Fruit fly (Drosophila melanogaster) whole organism, embryonic: ENCODE measurements around the gene numb.

Experiments used
- Bteb2 ChIP-seq: fragments of 200-800 bp; sonication (Bioruptor generic); optimal IDR thresholded peaks from 2 replicates; lab custom pipeline; 2016; ENCODE audit warnings: missing biosample characterization, missing genetic modification characterization
- CG10366 ChIP-seq: fragments of 200-800 bp; sonication (Bioruptor generic); IDR thresholded peaks from 2 replicates; pipeline ENCODE4 v1.3.6; 2022; ENCODE audit warnings: missing biosample characterization, missing genetic modification characterization
- CG10543 ChIP-seq: fragments of 200-800 bp; sonication (Bioruptor generic); optimal IDR thresholded peaks from 3 replicates; lab custom pipeline; 2017; ENCODE audit warnings: missing biosample characterization, mild to moderate bottlenecking, missing genetic modification characterization, moderate library complexity
- CG11085 ChIP-seq: fragments of 200-800 bp; sonication (Bioruptor generic); IDR thresholded peaks from 2 replicates; pipeline ENCODE4 v1.3.6; 2022; ENCODE audit warnings: missing biosample characterization, missing genetic modification characterization
- CG13287 ChIP-seq: fragments of 200-800 bp; sonication (Bioruptor generic); IDR thresholded peaks from 2 replicates; pipeline ENCODE4 v1.3.6; 2022; ENCODE audit warnings: missing biosample characterization, missing genetic modification characterization; ENCODE audit not compliant: partially characterized antibody
- CG13624 ChIP-seq: fragments of 200-800 bp; sonication (Bioruptor generic); optimal IDR thresholded peaks from 2 replicates; lab custom pipeline; 2016; ENCODE audit warnings: missing biosample characterization, missing genetic modification characterization
- CG14710 ChIP-seq: fragments of 200-800 bp; sonication (Bioruptor generic); optimal IDR thresholded peaks from 3 replicates; lab custom pipeline; 2019; ENCODE audit warnings: missing biosample characterization, mild to moderate bottlenecking, missing genetic modification characterization, moderate library complexity
- CG15011 ChIP-seq: fragments of 200-800 bp; sonication (Bioruptor generic); optimal IDR thresholded peaks from 3 replicates; lab custom pipeline; 2018; ENCODE audit warnings: missing biosample characterization, mild to moderate bottlenecking, missing genetic modification characterization
- CG15601 ChIP-seq: fragments of 200-800 bp; sonication (Bioruptor generic); optimal IDR thresholded peaks from 3 replicates; lab custom pipeline; 2019; ENCODE audit warnings: missing biosample characterization, mild to moderate bottlenecking, missing genetic modification characterization, moderate library complexity
- CG15696 ChIP-seq: fragments of 200-800 bp; sonication (Bioruptor generic); optimal IDR thresholded peaks from 2 replicates; lab custom pipeline; 2019; ENCODE audit warnings: missing biosample characterization, mild to moderate bottlenecking, missing genetic modification characterization, moderate library complexity
- CG17328 ChIP-seq: fragments of 200-800 bp; sonication (Bioruptor generic); IDR thresholded peaks from 2 replicates; pipeline ENCODE4 v1.3.6; 2022; ENCODE audit warnings: missing biosample characterization, missing genetic modification characterization
- CG18011 ChIP-seq: fragments of 200-800 bp; sonication (Bioruptor generic); optimal IDR thresholded peaks from 2 replicates; lab custom pipeline; 2017; ENCODE audit warnings: missing biosample characterization, missing genetic modification characterization, mild to moderate bottlenecking, moderate library complexity, missing genotype
- CG2116 ChIP-seq: fragments of 200-800 bp; sonication (Bioruptor generic); optimal IDR thresholded peaks from 3 replicates; lab custom pipeline; 2018; ENCODE audit warnings: missing biosample characterization, mild to moderate bottlenecking, missing genetic modification characterization
- CG2678 ChIP-seq: fragments of 200-800 bp; sonication (Bioruptor generic); optimal IDR thresholded peaks from 3 replicates; lab custom pipeline; 2019; ENCODE audit warnings: missing biosample characterization, mild to moderate bottlenecking, missing genetic modification characterization, moderate library complexity
- CG31441 ChIP-seq: fragments of 200-800 bp; sonication (Bioruptor generic); IDR thresholded peaks from 2 replicates; pipeline ENCODE4 v1.3.6; 2022; ENCODE audit warnings: missing biosample characterization, missing genetic modification characterization
- CG32772 ChIP-seq: fragments of 200-800 bp; sonication (Bioruptor generic); IDR thresholded peaks from 2 replicates; pipeline ENCODE4 v1.3.6; 2022; ENCODE audit warnings: missing biosample characterization, missing genetic modification characterization
- CG34224 ChIP-seq: fragments of 200-800 bp; sonication (Bioruptor generic); IDR thresholded peaks from 3 replicates; pipeline ENCODE4 v1.3.6; 2022; ENCODE audit warnings: missing biosample characterization, missing genetic modification characterization; ENCODE audit not compliant: partially characterized antibody
- CG42726 ChIP-seq: fragments of 200-800 bp; sonication (Bioruptor generic); IDR thresholded peaks from 2 replicates; pipeline ENCODE4 v1.3.6; 2022; ENCODE audit warnings: missing biosample characterization, missing genetic modification characterization; ENCODE audit not compliant: partially characterized antibody
- CG4707 ChIP-seq: fragments of 200-800 bp; sonication (Bioruptor generic); optimal IDR thresholded peaks from 2 replicates; lab custom pipeline; 2018; ENCODE audit warnings: missing biosample characterization, mild to moderate bottlenecking, missing genetic modification characterization, moderate library complexity
- CG5245 ChIP-seq: fragments of 200-800 bp; sonication (Bioruptor generic); optimal IDR thresholded peaks from 3 replicates; lab custom pipeline; 2016; ENCODE audit warnings: missing biosample characterization, missing genetic modification characterization
- CG6272 ChIP-seq: fragments of 200-800 bp; sonication (Bioruptor generic); IDR thresholded peaks from 2 replicates; pipeline ENCODE4 v1.3.6; 2022; ENCODE audit warnings: missing biosample characterization, missing genetic modification characterization
- CG6689 ChIP-seq: fragments of 200-800 bp; sonication (Bioruptor generic); IDR thresholded peaks from 2 replicates; pipeline ENCODE4 v1.3.6; 2022; ENCODE audit warnings: missing biosample characterization, missing genetic modification characterization
- CG6791 ChIP-seq: fragments of 200-800 bp; sonication (Bioruptor generic); IDR thresholded peaks from 3 replicates; pipeline ENCODE4 v1.3.6; 2022; ENCODE audit warnings: missing biosample characterization, missing genetic modification characterization; ENCODE audit not compliant: partially characterized antibody
- CG6854 ChIP-seq: fragments of 200-800 bp; sonication (Bioruptor generic); optimal IDR thresholded peaks from 3 replicates; lab custom pipeline; 2017; ENCODE audit warnings: missing biosample characterization, mild to moderate bottlenecking, missing genetic modification characterization
- Dref ChIP-seq: fragments of 200-800 bp; sonication (Bioruptor generic); IDR thresholded peaks from 2 replicates; pipeline ENCODE4 v1.3.6; 2022; ENCODE audit warnings: missing biosample characterization, missing genetic modification characterization
- Gsc ChIP-seq: fragments of 200-800 bp; sonication (Bioruptor generic); IDR thresholded peaks from 2 replicates; pipeline ENCODE4 v1.3.6; 2022; ENCODE audit warnings: missing biosample characterization, missing genetic modification characterization
- Jarid2 ChIP-seq: fragments of 200-800 bp; sonication (Bioruptor generic); optimal IDR thresholded peaks from 3 replicates; lab custom pipeline; 2017; ENCODE audit warnings: mild to moderate bottlenecking, missing biosample characterization, missing genetic modification reagents, missing genetic modification characterization
- MTF-1 ChIP-seq: fragments of 200-800 bp; sonication (Bioruptor generic); optimal IDR thresholded peaks from 2 replicates; lab custom pipeline; 2018; ENCODE audit warnings: missing biosample characterization, mild to moderate bottlenecking, missing genetic modification characterization, borderline replicate concordance
- Mrtf ChIP-seq: fragments of 200-800 bp; sonication (Bioruptor generic); IDR thresholded peaks from 3 replicates; pipeline ENCODE4 v1.3.6; 2022; ENCODE audit warnings: missing biosample characterization, missing genetic modification characterization
- NC2β ChIP-seq: fragments of 200-800 bp; sonication (Bioruptor generic); optimal IDR thresholded peaks from 2 replicates; lab custom pipeline; 2016; ENCODE audit warnings: missing biosample characterization, missing genetic modification characterization
- Side ChIP-seq: fragments of 200-800 bp; sonication (Bioruptor generic); optimal IDR thresholded peaks from 2 replicates; lab custom pipeline; 2016; ENCODE audit warnings: missing biosample characterization, missing genetic modification characterization
- Vsx1 ChIP-seq: fragments of 200-800 bp; sonication (Bioruptor generic); optimal IDR thresholded peaks from 2 replicates; lab custom pipeline; 2017; ENCODE audit warnings: missing biosample characterization, mild to moderate bottlenecking, missing genetic modification characterization, missing genetic modification reagents
- ash1 ChIP-seq: fragments of 200-800 bp; sonication (Bioruptor generic); optimal IDR thresholded peaks from 2 replicates; lab custom pipeline; 2018; ENCODE audit warnings: missing biosample characterization, mild to moderate bottlenecking, missing genetic modification characterization
- bab2 ChIP-seq: fragments of 200-800 bp; sonication (Bioruptor generic); optimal IDR thresholded peaks from 2 replicates; lab custom pipeline; 2016; ENCODE audit warnings: missing biosample characterization, missing genetic modification characterization
- danr ChIP-seq: fragments of 200-800 bp; sonication (Bioruptor generic); IDR thresholded peaks from 2 replicates; pipeline ENCODE4 v1.3.6; 2022; ENCODE audit warnings: missing biosample characterization, missing genetic modification characterization
- disco-r ChIP-seq: fragments of 200-800 bp; sonication (Bioruptor generic); optimal IDR thresholded peaks from 2 replicates; lab custom pipeline; 2016; ENCODE audit warnings: missing biosample characterization, missing genetic modification characterization
- dm ChIP-seq: fragments of 200-800 bp; sonication (Bioruptor generic); optimal IDR thresholded peaks from 3 replicates; lab custom pipeline; 2016; ENCODE audit warnings: missing biosample characterization, missing genetic modification characterization
- eve ChIP-seq, 2 experiments: fragments of >200 bp; optimal IDR thresholded peaks; 2 replicates each; lab custom pipeline; 2017; ENCODE audit warnings: missing biosample characterization in 2 of 2, missing genetic modification characterization in 2 of 2
- eyg ChIP-seq: fragments of 200-800 bp; sonication (Bioruptor generic); optimal IDR thresholded peaks from 3 replicates; lab custom pipeline; 2016; ENCODE audit warnings: missing biosample characterization, missing genetic modification characterization
- gcm ChIP-seq: fragments of 200-800 bp; sonication (Bioruptor generic); optimal IDR thresholded peaks from 2 replicates; lab custom pipeline; 2019; ENCODE audit warnings: missing biosample characterization, mild to moderate bottlenecking, missing genetic modification characterization, moderate library complexity
- gfzf ChIP-seq: fragments of 200-800 bp; sonication (Bioruptor generic); optimal IDR thresholded peaks from 2 replicates; lab custom pipeline; 2016; ENCODE audit warnings: missing biosample characterization, mild to moderate bottlenecking, missing genetic modification characterization, moderate library complexity
- hbn ChIP-seq: fragments of 200-800 bp; sonication (Bioruptor generic); IDR thresholded peaks from 2 replicates; pipeline ENCODE4 v1.3.6; 2022; ENCODE audit warnings: missing biosample characterization, missing genetic modification characterization; ENCODE audit not compliant: partially characterized antibody
- ken ChIP-seq: fragments of 200-800 bp; sonication (Bioruptor generic); IDR thresholded peaks from 3 replicates; pipeline ENCODE4 v1.3.6; 2022; ENCODE audit warnings: missing biosample characterization, missing genetic modification characterization
- lbe ChIP-seq: fragments of 200-800 bp; sonication (Bioruptor generic); optimal IDR thresholded peaks from 2 replicates; lab custom pipeline; 2016; ENCODE audit warnings: missing biosample characterization, mild to moderate bottlenecking, missing genetic modification characterization
- nerfin-2 ChIP-seq: fragments of 200-800 bp; sonication (Bioruptor generic); IDR thresholded peaks from 2 replicates; pipeline ENCODE4 v1.3.6; 2022; ENCODE audit warnings: missing biosample characterization, missing genetic modification characterization; ENCODE audit not compliant: partially characterized antibody
- odd ChIP-seq: fragments of 200-800 bp; sonication (Bioruptor generic); optimal IDR thresholded peaks from 2 replicates; lab custom pipeline; 2017; ENCODE audit warnings: missing biosample characterization, mild to moderate bottlenecking, missing genetic modification characterization
- pb ChIP-seq: fragments of 200-800 bp; sonication (Bioruptor generic); optimal IDR thresholded peaks from 3 replicates; lab custom pipeline; 2016; ENCODE audit warnings: missing biosample characterization, missing genetic modification characterization
- pita ChIP-seq: fragments of 200-800 bp; sonication (Bioruptor generic); optimal IDR thresholded peaks from 2 replicates; lab custom pipeline; 2017; ENCODE audit warnings: missing biosample characterization, mild to moderate bottlenecking, missing genetic modification characterization

numb gene

dm6 chr2L:9496378-9497284, 59.4 kb downstream of the numb start (continued):
- TF ChIP-seq CG15696 (tag; lab: Kevin White, UChicago): no peak
- TF ChIP-seq nerfin-2 (GFP tag; lab: Robert Waterston, UW): no peak
- TF ChIP-seq gfzf (GFP tag; lab: Kevin White, UChicago): peak; percentile 2
- TF ChIP-seq CG15601 (tag; lab: Kevin White, UChicago): no peak
- TF ChIP-seq eyg (GFP tag; lab: Kevin White, UChicago): no peak
- TF ChIP-seq odd (GFP tag; lab: Kevin White, UChicago): no peak
- TF ChIP-seq CG31441 (GFP tag; lab: Robert Waterston, UW): peak; percentile 30; the same call in 1 of the 2 replicates
- TF ChIP-seq Jarid2 (GFP tag; lab: Kevin White, UChicago): no peak
- TF ChIP-seq pita: no peak
- no peak for TF ChIP-seq CG34224 (GFP tag; lab: Robert Waterston, UW)
- no peak for TF ChIP-seq bab2 (GFP tag; lab: Kevin White, UChicago)
- TF ChIP-seq lbe (GFP tag; lab: Kevin White, UChicago): no peak
- no peak for TF ChIP-seq CG6854
- no peak for TF ChIP-seq CG42726 (GFP tag; lab: Robert Waterston, UW)
- peak in 1 of 2 experiments; percentile 69 for TF ChIP-seq eve (GFP tag; optimal IDR thresholded peaks at IDR 0.05; lab: Kevin White, UChicago)
- no peak for TF ChIP-seq Vsx1 (GFP tag; lab: Kevin White, UChicago)
- TF ChIP-seq CG6791 (GFP tag; lab: Robert Waterston, UW): no peak
- TF ChIP-seq pb (GFP tag; lab: Kevin White, UChicago): no peak
- TF ChIP-seq hbn (GFP tag; lab: Robert Waterston, UW): no peak
- TF ChIP-seq CG17328 (GFP tag; lab: Robert Waterston, UW): no peak; the same call in 1 of the 2 replicates
- TF ChIP-seq CG32772 (GFP tag; lab: Robert Waterston, UW): 0 out of 2 replicates have a peak, but pooled peaks have one; percentile 9
- TF ChIP-seq CG14710 (tag; lab: Kevin White, UChicago): no peak
- TF ChIP-seq MTF-1 (GFP tag; lab: Kevin White, UChicago): no peak
- no peak for TF ChIP-seq Side (GFP tag; lab: Kevin White, UChicago)
- no peak for TF ChIP-seq CG10366 (GFP tag; lab: Robert Waterston, UW)
- TF ChIP-seq gcm (GFP tag; lab: Kevin White, UChicago): no peak
- no peak for TF ChIP-seq Dref (GFP tag; lab: Robert Waterston, UW)
- TF ChIP-seq dm (GFP tag; lab: Kevin White, UChicago): no peak
- TF ChIP-seq ken (GFP tag; lab: Robert Waterston, UW): no peak
- TF ChIP-seq CG10543 (GFP tag; lab: Kevin White, UChicago): no peak
- TF ChIP-seq ash1 (GFP tag; lab: Kevin White, UChicago): no peak
- no peak for TF ChIP-seq Gsc (GFP tag; lab: Robert Waterston, UW)
- TF ChIP-seq CG4707: peak; percentile 88
- no peak for TF ChIP-seq Bteb2 (GFP tag; lab: Kevin White, UChicago)
- no peak for TF ChIP-seq NC2β (GFP tag; lab: Kevin White, UChicago)
- no peak for TF ChIP-seq CG2678 (tag; lab: Kevin White, UChicago)
- 0 out of 2 replicates have a peak, but pooled peaks have one; percentile 12 for TF ChIP-seq CG6689 (GFP tag; lab: Robert Waterston, UW)
- TF ChIP-seq disco-r: no peak
- no peak for TF ChIP-seq danr (GFP tag; lab: Robert Waterston, UW)
- TF ChIP-seq CG11085 (GFP tag; lab: Robert Waterston, UW): no peak
- no peak for TF ChIP-seq CG5245 (GFP tag; lab: Kevin White, UChicago)
- TF ChIP-seq CG2116 (GFP tag; lab: Kevin White, UChicago): no peak
- TF ChIP-seq CG13287: no peak; the same call in 1 of the 2 replicates
- TF ChIP-seq Mrtf (GFP tag; lab: Robert Waterston, UW): no peak
- TF ChIP-seq CG6272: peak; percentile 16; the same call in 1 of the 2 replicates
- no peak for TF ChIP-seq CG15011 (GFP tag; lab: Kevin White, UChicago)
- TF ChIP-seq CG13624 (GFP tag; lab: Kevin White, UChicago): no peak
- no peak for TF ChIP-seq CG18011
